Worm (Caenorhabditis elegans): ENCODE results near the gene C07B5.3.
A peak's percentile ranks its signal among the peaks of the same experiment; 100 is the strongest.

C07B5.3 gene

ce11 chrX:9523118-9523517 lies at the start of gene C07B5.3:
Gene C07B5.3 (minus strand): TSS chrX:9523218.
- TF ChIP-seq flt-1 (GFP tag; IDR thresholded peaks at IDR 0.05) = no peak
- TF ChIP-seq ref-1 (GFP tag; conservative IDR thresholded peaks at IDR 0.05) = no peak
- no peak for TF ChIP-seq T22C8.4 (GFP tag; IDR thresholded peaks at IDR 0.05)
- TF ChIP-seq med-1 (GFP tag; optimal IDR thresholded peaks at IDR 0.05; ENCODE audit: insufficient read depth) = no peak
- no peak for TF ChIP-seq ztf-23 (GFP tag; IDR thresholded peaks at IDR 0.05)
- no peak for TF ChIP-seq cog-1 (tag; optimal IDR thresholded peaks at IDR 0.05)
- TF ChIP-seq klf-2 (GFP tag; conservative IDR thresholded peaks at IDR 0.05) = no peak
- no peak for TF ChIP-seq ztf-29 (GFP tag; IDR thresholded peaks at IDR 0.05)

ce11 chrX:9568574-9568973 lies 45.6 kb upstream of the C07B5.3 start:
- TF ChIP-seq ref-1 (GFP tag; conservative IDR thresholded peaks at IDR 0.05) = no peak
- no peak for TF ChIP-seq ztf-29 (GFP tag; IDR thresholded peaks at IDR 0.05)

ce11 chrX:9566429-9566828 lies 43.4 kb upstream of the C07B5.3 start, which contains the start of gene F49E2.2:
Gene F49E2.2 (plus strand): TSS chrX:9566729.
- TF ChIP-seq klf-2 (GFP tag; conservative IDR thresholded peaks at IDR 0.05) = no peak
- TF ChIP-seq cog-1 (tag; optimal IDR thresholded peaks at IDR 0.05) = no peak
- no peak for TF ChIP-seq tab-1 (GFP tag; IDR thresholded peaks at IDR 0.05)
- TF ChIP-seq T22C8.4 (GFP tag; IDR thresholded peaks at IDR 0.05) = no peak
- TF ChIP-seq med-1 (GFP tag; optimal IDR thresholded peaks at IDR 0.05; ENCODE audit: insufficient read depth) = no peak
- TF ChIP-seq ref-1 (GFP tag; conservative IDR thresholded peaks at IDR 0.05) = no peak
- no peak for TF ChIP-seq ztf-23 (GFP tag; IDR thresholded peaks at IDR 0.05)
- no peak for TF ChIP-seq ztf-29 (GFP tag; IDR thresholded peaks at IDR 0.05)
- TF ChIP-seq flt-1 (GFP tag; IDR thresholded peaks at IDR 0.05) = no peak

- TF ChIP-seq tab-1 (GFP tag; IDR thresholded peaks at IDR 0.05) (no peak), ztf-29 (GFP tag; IDR thresholded peaks at IDR 0.05) (no peak), ref-1 (GFP tag; conservative IDR thresholded peaks at IDR 0.05) (no peak), cog-1 (tag; optimal IDR thresholded peaks at IDR 0.05) (no peak), flt-1 (GFP tag; IDR thresholded peaks at IDR 0.05) (no peak), med-1 (GFP tag; optimal IDR thresholded peaks at IDR 0.05; ENCODE audit: insufficient read depth) (no peak), klf-2 (GFP tag; conservative IDR thresholded peaks at IDR 0.05) (no peak), T22C8.4 (GFP tag; IDR thresholded peaks at IDR 0.05) (no peak), ztf-23 (GFP tag; IDR thresholded peaks at IDR 0.05) (no peak)
Observed at ce11 chrX:9565881-9566280, 42.9 kb upstream of the C07B5.3 start, which contains the start of gene moc-5. Gene moc-5 (minus strand): TSS chrX:9565981.

ce11 chrX:9560931-9561330 lies 37.9 kb upstream of the C07B5.3 start:
- 0 out of 2 replicates have a peak, but pooled peaks have one; percentile 36 for TF ChIP-seq flt-1 (GFP tag; IDR thresholded peaks at IDR 0.05)
- peak; percentile 30; the same call in 1 of the 2 replicates for TF ChIP-seq tab-1 (GFP tag; IDR thresholded peaks at IDR 0.05)
- no peak for TF ChIP-seq klf-2 (GFP tag; conservative IDR thresholded peaks at IDR 0.05)

DNA sequence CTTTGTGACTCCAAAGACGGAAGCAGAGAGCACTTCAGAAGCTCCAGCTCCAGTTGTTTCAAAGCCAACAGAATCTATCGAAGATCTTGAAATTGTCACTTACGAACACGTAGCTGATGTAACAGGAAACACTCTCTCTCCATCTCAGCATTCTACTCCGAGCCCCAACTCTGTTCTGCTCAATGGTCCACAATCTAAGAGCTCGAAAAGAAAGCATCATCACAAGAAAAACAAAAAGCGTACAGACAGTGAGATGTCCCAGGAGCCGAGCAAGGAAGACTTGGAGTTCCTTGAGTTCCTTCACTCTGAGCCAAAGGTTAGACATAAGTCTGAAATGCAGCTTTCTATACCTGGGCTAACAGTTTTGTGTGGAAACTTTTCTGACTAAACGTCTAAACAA lies 33.0 kb upstream of the C07B5.3 start:
- TF ChIP-seq ztf-29 (GFP tag; IDR thresholded peaks at IDR 0.05) (no peak), med-1 (GFP tag; optimal IDR thresholded peaks at IDR 0.05; ENCODE audit: insufficient read depth) (no peak), klf-2 (GFP tag; conservative IDR thresholded peaks at IDR 0.05) (no peak), ref-1 (GFP tag; conservative IDR thresholded peaks at IDR 0.05) (no peak), cog-1 (tag; optimal IDR thresholded peaks at IDR 0.05) (no peak), ztf-23 (GFP tag; IDR thresholded peaks at IDR 0.05) (no peak), tab-1 (GFP tag; IDR thresholded peaks at IDR 0.05) (no peak), flt-1 (GFP tag; IDR thresholded peaks at IDR 0.05) (no peak), T22C8.4 (GFP tag; IDR thresholded peaks at IDR 0.05) (no peak)

ce11 chrX:9555238-9555637 lies 32.2 kb upstream of the C07B5.3 start:
- TF ChIP-seq flt-1 (GFP tag; IDR thresholded peaks at IDR 0.05) = no peak
- no peak for TF ChIP-seq ref-1 (GFP tag; conservative IDR thresholded peaks at IDR 0.05)
- TF ChIP-seq med-1 (GFP tag; optimal IDR thresholded peaks at IDR 0.05; ENCODE audit: insufficient read depth) = no peak
- TF ChIP-seq ztf-23 (GFP tag; IDR thresholded peaks at IDR 0.05) = no peak
- TF ChIP-seq klf-2 (GFP tag; conservative IDR thresholded peaks at IDR 0.05) = no peak
- TF ChIP-seq tab-1 (GFP tag; IDR thresholded peaks at IDR 0.05) = no peak
- no peak for TF ChIP-seq ztf-29 (GFP tag; IDR thresholded peaks at IDR 0.05)
- TF ChIP-seq T22C8.4 (GFP tag; IDR thresholded peaks at IDR 0.05) = no peak
- TF ChIP-seq cog-1 (tag; optimal IDR thresholded peaks at IDR 0.05) = no peak

DNA sequence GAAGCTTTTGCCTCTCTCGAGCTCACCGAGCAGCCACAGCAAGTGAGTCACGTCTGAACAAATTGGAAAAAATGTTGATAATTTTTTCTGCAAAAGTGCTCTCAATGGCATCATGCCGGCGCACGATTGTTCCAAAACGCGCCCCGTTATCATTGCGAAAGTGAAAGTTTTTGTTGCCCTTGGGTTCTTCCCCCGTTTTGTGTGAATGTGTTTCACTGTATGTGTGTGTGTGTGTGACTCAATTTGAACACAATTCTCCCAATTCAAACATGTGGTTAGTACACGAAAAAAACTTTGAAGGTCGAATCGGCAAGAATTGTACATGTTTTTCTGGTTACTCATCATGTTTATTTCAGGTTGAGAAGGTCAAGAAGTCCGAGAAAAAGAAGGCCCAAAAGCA lies 30.1 kb upstream of the C07B5.3 start:
- no peak for TF ChIP-seq tab-1 (GFP tag; IDR thresholded peaks at IDR 0.05)
- no peak for TF ChIP-seq cog-1 (tag; optimal IDR thresholded peaks at IDR 0.05)
- no peak for TF ChIP-seq ztf-29 (GFP tag; IDR thresholded peaks at IDR 0.05)
- TF ChIP-seq ztf-23 (GFP tag; IDR thresholded peaks at IDR 0.05) = no peak
- TF ChIP-seq med-1 (GFP tag; optimal IDR thresholded peaks at IDR 0.05; ENCODE audit: insufficient read depth) = no peak
- TF ChIP-seq flt-1 (GFP tag; IDR thresholded peaks at IDR 0.05) = no peak
- TF ChIP-seq ref-1 (GFP tag; conservative IDR thresholded peaks at IDR 0.05) = no peak
- no peak for TF ChIP-seq T22C8.4 (GFP tag; IDR thresholded peaks at IDR 0.05)
- no peak for TF ChIP-seq klf-2 (GFP tag; conservative IDR thresholded peaks at IDR 0.05)

DNA sequence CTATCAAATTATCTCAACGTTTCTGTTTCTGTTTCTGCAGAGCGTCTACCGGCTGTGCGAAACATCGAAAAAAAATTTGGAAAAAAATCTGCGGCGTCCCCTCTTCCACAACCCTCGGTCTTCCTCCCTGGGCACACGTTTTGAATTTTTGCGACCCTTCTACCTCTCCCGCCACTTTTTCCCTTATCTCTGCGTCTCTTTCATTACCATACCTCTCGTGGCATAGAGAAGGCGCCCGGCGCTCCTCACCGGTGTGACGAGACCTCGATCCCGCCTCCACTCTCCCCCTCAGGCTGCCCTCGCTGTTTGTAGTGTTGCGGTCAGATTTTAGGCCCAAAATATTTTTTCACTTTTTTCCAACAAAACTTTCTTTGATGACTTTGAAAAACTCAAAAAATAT lies 29.4 kb upstream of the C07B5.3 start:
- TF ChIP-seq T22C8.4 (GFP tag; IDR thresholded peaks at IDR 0.05) = no peak
- 0 out of 2 replicates have a peak, but pooled peaks have one; percentile 20 for TF ChIP-seq flt-1 (GFP tag; IDR thresholded peaks at IDR 0.05)

DNA sequence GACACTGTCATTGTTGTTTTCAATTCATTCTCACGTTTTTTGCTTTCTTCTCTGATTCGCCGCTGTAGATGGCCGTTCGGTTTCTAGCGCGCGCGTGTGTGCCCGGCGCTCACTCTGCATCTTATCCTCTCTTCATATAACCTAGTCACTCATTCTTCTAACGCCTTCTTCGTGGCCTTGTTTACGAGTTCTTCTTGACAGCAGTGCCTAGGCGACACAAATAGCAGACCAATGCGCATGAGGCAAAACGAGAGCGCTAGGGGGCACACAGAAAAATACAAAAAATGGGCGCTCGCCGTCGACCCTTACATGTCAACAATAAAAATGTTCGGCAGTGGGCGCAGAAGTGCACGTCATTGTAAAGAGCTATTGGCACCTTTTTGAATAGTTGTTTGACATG lies 28.1 kb upstream of the C07B5.3 start:
- TF ChIP-seq tab-1 (GFP tag; IDR thresholded peaks at IDR 0.05) (no peak), T22C8.4 (GFP tag; IDR thresholded peaks at IDR 0.05) (no peak), med-1 (GFP tag; optimal IDR thresholded peaks at IDR 0.05; ENCODE audit: insufficient read depth) (no peak), flt-1 (GFP tag; IDR thresholded peaks at IDR 0.05) (no peak), klf-2 (GFP tag; conservative IDR thresholded peaks at IDR 0.05) (no peak), ztf-29 (GFP tag; IDR thresholded peaks at IDR 0.05) (no peak)

DNA sequence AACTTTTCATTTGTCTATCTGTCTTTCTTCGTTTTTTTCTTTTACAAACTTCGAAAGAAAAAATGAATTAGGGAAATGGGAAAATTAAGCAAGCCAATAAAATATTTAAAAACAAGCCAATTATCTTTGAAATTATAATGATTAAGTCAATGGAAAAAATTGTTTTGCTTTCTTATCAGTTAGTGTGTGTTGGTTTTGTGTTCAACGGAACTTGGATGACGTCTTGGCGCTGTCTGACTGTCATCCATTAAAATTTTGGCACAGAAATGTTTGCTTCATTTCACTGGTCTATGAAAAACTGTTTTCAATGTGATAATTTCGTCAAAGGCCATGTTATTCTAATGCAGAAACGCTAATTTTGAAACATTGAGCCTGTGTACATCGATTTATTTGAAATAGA lies 27.5 kb upstream of the C07B5.3 start:
- no peak for TF ChIP-seq med-1 (GFP tag; optimal IDR thresholded peaks at IDR 0.05; ENCODE audit: insufficient read depth)
- no peak for TF ChIP-seq klf-2 (GFP tag; conservative IDR thresholded peaks at IDR 0.05)
